Worm (Caenorhabditis elegans) whole organism, L1 larva: ENCODE results near the gene ZK287.1.

ENCODE experiments used
- ama-1 ChIP-seq: fragments of 150-350 bp; optimal IDR thresholded peaks from 2 replicates; lab custom pipeline; 2014
- ceh-82 ChIP-seq, 3 experiments: fragments of 150-350 bp in 1 of 3; sonication (generic microtip) in 2 of 3; optimal IDR thresholded peaks; 2 replicates each; lab custom pipeline; 2014 to 2017; ENCODE audit warnings: missing biosample characterization in 3 of 3, missing genetic modification characterization in 3 of 3
- fos-1 ChIP-seq: fragments of 150-350 bp; optimal IDR thresholded peaks from 2 replicates; lab custom pipeline; 2014; ENCODE audit warnings: missing biosample characterization, missing genetic modification characterization
- lin-15B ChIP-seq: fragments of 150-350 bp; sonication (generic microtip); optimal IDR thresholded peaks from 3 replicates; lab custom pipeline; 2014; ENCODE audit warnings: missing biosample characterization, missing genetic modification characterization
- pqm-1 ChIP-seq: sonication (generic microtip); optimal IDR thresholded peaks from 3 replicates; lab custom pipeline; 2017; ENCODE audit warnings: missing biosample characterization, missing genetic modification characterization
- unc-30 ChIP-seq: sonication (generic microtip); optimal IDR thresholded peaks from 2 replicates; lab custom pipeline; 2017; ENCODE audit warnings: missing biosample characterization, missing genetic modification characterization
- unc-62 ChIP-seq: fragments of 150-350 bp; optimal IDR thresholded peaks from 2 replicates; lab custom pipeline; 2014; ENCODE audit warnings: missing biosample characterization, missing genetic modification reagents, missing genetic modification characterization

ce11 chrV:9702755-9703154 lies 36.3 kb downstream of the ZK287.1 start, which contains the start of gene xbx-6:
- TF ChIP-seq ceh-82 (tag; optimal IDR thresholded peaks at IDR 0.05; lab: Kevin White, UChicago) (no peak), ama-1 (no peak), unc-62 (GFP tag; lab: Kevin White, UChicago) (no peak), fos-1 (tag; lab: Kevin White, UChicago) (no peak), unc-30 (no peak), lin-15B (tag; lab: Kevin White, UChicago) (no peak), pqm-1 (tag; lab: Kevin White, UChicago) (no peak)
